Worm (Caenorhabditis elegans) whole organism, L2 larva: ENCODE measurements around the gene gcp-2.1.

Source experiments
- R02D3.7 ChIP-seq: fragments of 150-350 bp; optimal IDR thresholded peaks from 2 replicates; lab custom pipeline; 2014; ENCODE audit warnings: missing biosample characterization, missing genetic modification characterization
- ZK546.5 ChIP-seq: sonication (generic microtip); optimal IDR thresholded peaks from 2 replicates; lab custom pipeline; 2017; ENCODE audit warnings: missing biosample characterization, missing genetic modification characterization
- aly-2 ChIP-seq: fragments of 150-350 bp; optimal IDR thresholded peaks from 2 replicates; lab custom pipeline; 2014; ENCODE audit warnings: missing biosample characterization, missing genetic modification characterization
- ama-1 ChIP-seq: fragments of 150-350 bp; optimal IDR thresholded peaks from 2 replicates; lab custom pipeline; 2018; ENCODE audit warnings: inconsistent platforms
- crh-2 ChIP-seq: sonication (generic microtip); optimal IDR thresholded peaks from 2 replicates; lab custom pipeline; 2017; ENCODE audit warnings: missing biosample characterization, missing genetic modification characterization
- nhr-12 ChIP-seq: fragments of 150-350 bp; optimal IDR thresholded peaks from 2 replicates; lab custom pipeline; 2014; ENCODE audit warnings: missing biosample characterization, missing genetic modification characterization
- nhr-25 ChIP-seq: fragments of 150-350 bp; sonication (generic microtip); optimal IDR thresholded peaks from 3 replicates; lab custom pipeline; 2014; ENCODE audit warnings: missing biosample characterization, missing genetic modification characterization
- nhr-6 ChIP-seq: fragments of 150-350 bp; optimal IDR thresholded peaks from 2 replicates; lab custom pipeline; 2014; ENCODE audit warnings: missing biosample characterization, missing genetic modification characterization
- sma-3 ChIP-seq: sonication (generic microtip); optimal IDR thresholded peaks from 2 replicates; lab custom pipeline; 2016; ENCODE audit warnings: missing genetic modification reagents, missing genetic modification characterization, missing compliant biosample characterization
- ztf-1 ChIP-seq: fragments of 200-800 bp; sonication (Bioruptor generic); conservative IDR thresholded peaks from 2 replicates; pipeline ENCODE4 v1.3.6; 2022; ENCODE audit warnings: missing genetic modification characterization, missing compliant biosample characterization
- ztf-11 ChIP-seq: sonication (generic microtip); optimal IDR thresholded peaks from 2 replicates; lab custom pipeline; 2017; ENCODE audit warnings: missing biosample characterization, missing genetic modification characterization

ce11 chrX:271509-271908 lies 30.1 kb upstream of the gcp-2.1 start:
- TF ChIP-seq ztf-1 (GFP tag; lab: Robert Waterston, UW) (no peak), ztf-11 (tag; lab: Kevin White, UChicago) (no peak), crh-2 (tag; lab: Kevin White, UChicago) (no peak), nhr-6 (no peak), ama-1 (lab: Kevin White, UChicago) (no peak), R02D3.7 (no peak), nhr-25 (tag; lab: Kevin White, UChicago) (no peak), ZK546.5 (tag; lab: Kevin White, UChicago) (no peak), nhr-12 (tag; lab: Kevin White, UChicago) (no peak), aly-2 (no peak), sma-3 (no peak)
